Worm (Caenorhabditis elegans) whole organism, early embryonic: Measurements from ENCODE around the gene spp-22.

Source experiments
- B0310.2 ChIP-seq: sonication (generic microtip); optimal IDR thresholded peaks from 2 replicates; lab custom pipeline; 2016; ENCODE audit warnings: mild to moderate bottlenecking, missing genetic modification characterization, missing compliant biosample characterization
- F13C5.2 ChIP-seq: sonication (generic microtip); optimal IDR thresholded peaks from 2 replicates; lab custom pipeline; 2017; ENCODE audit warnings: mild to moderate bottlenecking, missing genetic modification characterization, inconsistent platforms, missing compliant biosample characterization
- aly-1 ChIP-seq: sonication (generic microtip); optimal IDR thresholded peaks from 2 replicates; lab custom pipeline; 2016; ENCODE audit warnings: missing genetic modification characterization, missing compliant biosample characterization
- ama-1 ChIP-seq: fragments of 150-350 bp; optimal IDR thresholded peaks from 2 replicates; lab custom pipeline; 2014
- ceh-13 ChIP-seq: fragments of 200-800 bp; sonication (Bioruptor generic); optimal IDR thresholded peaks from 2 replicates; lab custom pipeline; 2018; ENCODE audit warnings: mild to moderate bottlenecking, missing genetic modification characterization, missing compliant biosample characterization
- ceh-36 ChIP-seq: sonication (generic microtip); optimal IDR thresholded peaks from 2 replicates; lab custom pipeline; 2016; ENCODE audit warnings: missing genetic modification characterization, inconsistent platforms, missing compliant biosample characterization
- ets-7 ChIP-seq: sonication (generic microtip); optimal IDR thresholded peaks from 2 replicates; lab custom pipeline; 2016; ENCODE audit warnings: missing genotype, missing genetic modification characterization, missing compliant biosample characterization
- flt-1 ChIP-seq: fragments of 200-800 bp; sonication (Bioruptor generic); IDR thresholded peaks from 2 replicates; pipeline ENCODE4 v1.3.6; 2022; ENCODE audit warnings: missing genetic modification characterization, missing compliant biosample characterization
- hmbx-1 ChIP-seq: sonication (generic microtip); optimal IDR thresholded peaks from 2 replicates; lab custom pipeline; 2016; ENCODE audit warnings: mild to moderate bottlenecking, missing genetic modification characterization, missing compliant biosample characterization
- hmg-4 ChIP-seq: fragments of 200-800 bp; sonication (Bioruptor generic); optimal IDR thresholded peaks from 2 replicates; lab custom pipeline; 2018; ENCODE audit warnings: mild to moderate bottlenecking, missing genetic modification characterization, missing compliant biosample characterization
- hnd-1 ChIP-seq: sonication (generic microtip); optimal IDR thresholded peaks from 2 replicates; lab custom pipeline; 2016; ENCODE audit warnings: missing genetic modification characterization, missing compliant biosample characterization
- scrt-1 ChIP-seq: fragments of 200-800 bp; sonication (Bioruptor generic); IDR thresholded peaks from 2 replicates; pipeline ENCODE4 v1.3.6; 2022; ENCODE audit warnings: missing genetic modification characterization, missing compliant biosample characterization
- sea-1 ChIP-seq: fragments of 200-800 bp; sonication (Bioruptor generic); conservative IDR thresholded peaks from 2 replicates; pipeline ENCODE4 v1.3.6; 2022; ENCODE audit warnings: missing genetic modification characterization, missing compliant biosample characterization
- tbx-11 ChIP-seq: fragments of 200-800 bp; sonication (Bioruptor generic); IDR thresholded peaks from 2 replicates; pipeline ENCODE4 v1.3.6; 2022; ENCODE audit warnings: missing genetic modification characterization, missing compliant biosample characterization
- tbx-37 ChIP-seq: fragments of 200-800 bp; sonication (Bioruptor generic); conservative IDR thresholded peaks from 2 replicates; pipeline ENCODE4 v1.3.6; 2022; ENCODE audit warnings: missing genetic modification reagents, missing genetic modification characterization, missing compliant biosample characterization
- tra-4 ChIP-seq: sonication (generic microtip); optimal IDR thresholded peaks from 2 replicates; lab custom pipeline; 2017; ENCODE audit warnings: missing genetic modification characterization, missing compliant biosample characterization

The spp-22 gene

ce11 chrX:7191882-7192281 lies 19.6 kb upstream of the spp-22 start, which contains the start of gene C55B6.7:
Gene C55B6.7 (minus strand): TSS chrX:7191982.
- TF ChIP-seq ama-1 (lab: Kevin White, UChicago): no peak
- no peak for TF ChIP-seq sea-1 (GFP tag; lab: Robert Waterston, UW)
- no peak for TF ChIP-seq scrt-1 (GFP tag; lab: Robert Waterston, UW)
- TF ChIP-seq flt-1 (GFP tag; lab: Robert Waterston, UW): no peak
- TF ChIP-seq tbx-37: no peak
- no peak for TF ChIP-seq F13C5.2 (tag; lab: Kevin White, UChicago)
- TF ChIP-seq tra-4 (tag; lab: Kevin White, UChicago): no peak
- TF ChIP-seq hmbx-1 (tag; lab: Kevin White, UChicago): no peak
- TF ChIP-seq hmg-4 (GFP tag; lab: Kevin White, UChicago): no peak

ce11 chrX:7193894-7194614 lies 17.5 kb upstream of the spp-22 start, which contains the start of gene dnj-7:
Gene dnj-7 (plus strand): TSS chrX:7194564.
- TF ChIP-seq F13C5.2 (tag; lab: Kevin White, UChicago) (peak; percentile 16), flt-1 (GFP tag; lab: Robert Waterston, UW) (no peak)

DNA sequence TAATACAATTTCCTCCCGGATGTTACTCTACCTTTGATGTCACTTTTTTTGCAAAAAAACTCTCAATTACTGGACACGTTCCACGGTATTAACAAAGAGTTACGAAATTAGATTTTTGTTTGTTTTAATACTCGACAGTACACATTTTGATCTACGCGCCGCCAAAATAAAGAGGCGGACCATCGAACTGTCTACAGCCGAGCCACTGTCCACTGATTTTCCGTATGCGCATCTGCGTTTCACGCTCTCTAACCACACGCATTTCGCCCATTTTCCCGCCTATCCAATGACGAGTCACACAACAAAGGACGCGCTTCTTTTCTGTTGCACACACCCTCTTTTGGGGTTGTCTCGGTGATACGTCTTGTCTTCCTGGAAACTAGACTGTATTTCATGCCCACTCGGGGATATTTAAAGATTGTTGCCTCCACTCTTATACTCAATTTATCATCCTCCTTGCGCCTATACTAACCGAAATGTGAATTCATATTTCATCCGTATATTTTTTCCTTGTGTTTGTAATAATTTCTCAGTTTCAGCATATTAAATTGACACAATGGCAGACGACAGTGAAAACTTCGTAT lies 11.6 kb upstream of the spp-22 start, which contains the start of gene C55B6.1:
TSS of gene C55B6.1 (plus strand) at position 534 of the 584 bp plus-strand sequence.
- TF ChIP-seq scrt-1 (GFP tag; lab: Robert Waterston, UW) (no peak), hmg-4 (GFP tag; lab: Kevin White, UChicago) (no peak), tbx-37 (no peak), aly-1 (tag; lab: Kevin White, UChicago) (no peak), ceh-13 (GFP tag; lab: Kevin White, UChicago) (no peak), tra-4 (tag; lab: Kevin White, UChicago) (no peak), sea-1 (GFP tag; lab: Robert Waterston, UW) (no peak)

- TF ChIP-seq scrt-1 (GFP tag; lab: Robert Waterston, UW) (no peak), ceh-13 (GFP tag; lab: Kevin White, UChicago) (no peak), tbx-37 (no peak)
Observed at ce11 chrX:7200475-7200874, 11.0 kb upstream of the spp-22 start.

DNA sequence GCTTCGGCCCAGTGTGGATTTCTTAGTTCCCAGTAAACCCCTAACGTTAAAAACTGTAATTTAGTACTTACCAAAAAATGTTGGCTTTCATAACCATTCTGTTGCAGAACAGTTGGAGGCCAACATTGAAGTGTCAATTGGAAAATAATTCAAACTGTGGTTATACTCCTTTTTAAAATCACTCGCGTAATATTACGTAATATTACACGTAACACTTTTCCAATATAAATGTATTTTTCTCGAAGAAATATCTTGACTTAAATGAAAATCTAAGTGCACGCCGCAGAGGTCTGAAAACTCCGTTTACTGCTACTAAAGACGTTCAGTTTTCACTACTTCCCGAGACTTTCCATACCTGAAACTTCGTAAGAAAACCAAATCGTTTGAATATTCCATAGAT lies 7.3 kb upstream of the spp-22 start:
- TF ChIP-seq tra-4 (tag; lab: Kevin White, UChicago): no peak

DNA sequence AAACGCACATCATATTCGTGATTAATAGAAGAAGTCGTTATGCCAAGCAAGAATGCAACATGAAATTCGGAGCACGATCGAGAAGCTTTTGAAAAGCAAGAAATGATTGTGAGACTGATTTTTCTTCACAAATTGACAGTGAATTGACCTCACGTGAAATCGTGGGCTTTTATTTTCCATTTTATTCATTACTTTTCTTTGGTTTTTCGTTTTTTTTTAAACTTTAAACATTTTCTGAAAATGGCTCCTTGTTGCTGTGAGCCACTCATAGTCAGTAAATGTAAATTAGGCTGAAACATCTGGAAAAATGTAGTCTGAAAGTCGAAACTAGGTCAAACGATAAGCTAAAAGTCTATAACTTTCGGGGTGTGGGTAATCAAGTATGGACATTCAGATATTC lies 6.3 kb upstream of the spp-22 start, which contains the start of gene C55B6.5:
TSS of gene C55B6.5 (minus strand) at position 101 of the 400 bp plus-strand sequence.
- no peak for TF ChIP-seq tbx-37
- TF ChIP-seq F13C5.2 (tag; lab: Kevin White, UChicago): no peak
- TF ChIP-seq aly-1 (tag; lab: Kevin White, UChicago): no peak
- no peak for TF ChIP-seq tbx-11 (GFP tag; lab: Robert Waterston, UW)
- TF ChIP-seq ama-1 (lab: Kevin White, UChicago): no peak
- TF ChIP-seq tra-4 (tag; lab: Kevin White, UChicago): no peak
- TF ChIP-seq hmbx-1 (tag; lab: Kevin White, UChicago): no peak
- TF ChIP-seq hmg-4 (GFP tag; lab: Kevin White, UChicago): no peak
- TF ChIP-seq scrt-1 (GFP tag; lab: Robert Waterston, UW): no peak
- no peak for TF ChIP-seq ceh-13 (GFP tag; lab: Kevin White, UChicago)
- no peak for TF ChIP-seq ets-7 (tag; lab: Kevin White, UChicago)
- no peak for TF ChIP-seq sea-1 (GFP tag; lab: Robert Waterston, UW)
- no peak for TF ChIP-seq ceh-36 (tag; lab: Kevin White, UChicago)

- TF ChIP-seq ceh-36 (tag; lab: Kevin White, UChicago) (no peak), hnd-1 (no peak), F13C5.2 (tag; lab: Kevin White, UChicago) (no peak), ets-7 (tag; lab: Kevin White, UChicago) (no peak), ama-1 (lab: Kevin White, UChicago) (no peak), B0310.2 (tag; lab: Kevin White, UChicago) (no peak), tra-4 (tag; lab: Kevin White, UChicago) (no peak), hmg-4 (GFP tag; lab: Kevin White, UChicago) (no peak), ceh-13 (GFP tag; lab: Kevin White, UChicago) (no peak), tbx-37 (no peak), scrt-1 (GFP tag; lab: Robert Waterston, UW) (no peak)
Observed at ce11 chrX:7206419-7206818, 5.1 kb upstream of the spp-22 start, which contains the start of gene ZK867.2. Gene ZK867.2 (plus strand): TSS chrX:7206719.

DNA sequence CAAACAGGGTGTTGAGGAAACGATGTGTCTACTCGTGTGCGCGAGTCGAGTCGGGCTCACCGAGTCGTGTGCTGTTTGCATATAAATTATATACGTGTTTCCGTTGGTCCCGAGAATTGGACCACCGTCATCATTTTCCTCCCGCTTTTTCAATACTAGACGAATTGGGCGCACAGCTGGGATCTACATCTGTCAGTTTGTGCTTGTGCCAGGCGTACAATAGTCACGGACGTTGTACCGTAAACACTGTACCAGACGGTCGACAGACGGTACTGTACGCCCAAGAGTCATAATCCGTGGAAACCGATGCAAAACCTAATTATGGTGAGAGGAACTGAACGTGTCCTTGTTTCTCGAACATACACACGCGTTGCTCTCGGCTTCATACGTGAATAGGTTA lies 2.4 kb upstream of the spp-22 start:
- TF ChIP-seq tbx-37 (no peak), ceh-36 (tag; lab: Kevin White, UChicago) (no peak), hmbx-1 (tag; lab: Kevin White, UChicago) (no peak), sea-1 (GFP tag; lab: Robert Waterston, UW) (no peak), ama-1 (lab: Kevin White, UChicago) (no peak), tbx-11 (GFP tag; lab: Robert Waterston, UW) (no peak), ceh-13 (GFP tag; lab: Kevin White, UChicago) (no peak), hmg-4 (GFP tag; lab: Kevin White, UChicago) (no peak), tra-4 (tag; lab: Kevin White, UChicago) (no peak), hnd-1 (no peak), B0310.2 (tag; lab: Kevin White, UChicago) (no peak), aly-1 (tag; lab: Kevin White, UChicago) (no peak), ets-7 (tag; lab: Kevin White, UChicago) (no peak)
